Worm (Caenorhabditis elegans): ENCODE data around the gene osta-2.

- no peak for TF ChIP-seq hlh-8 (tag; optimal IDR thresholded peaks at IDR 0.05)
- TF ChIP-seq ama-1 (optimal IDR thresholded peaks at IDR 0.05) = no peak
Measured at ce11 chrII:5669580-5669979, 37.9 kb upstream of the osta-2 start, which contains the start of gene C25H3.17.

Data from whole organism, late embryonic.